Fruit fly (Drosophila melanogaster) whole organism, embryonic: ENCODE results near the gene mthl1.
A peak's percentile ranks its signal among the peaks of the same experiment; 100 is the strongest.

Experiments
- Abd-B ChIP-seq: fragments of 200-800 bp; sonication (Bioruptor generic); optimal IDR thresholded peaks from 2 replicates; lab custom pipeline; 2018; ENCODE audit warnings: missing biosample characterization, mild to moderate bottlenecking, missing genetic modification characterization, moderate library complexity
- Antp ChIP-seq: fragments of 200-800 bp; sonication (Bioruptor generic); optimal IDR thresholded peaks from 3 replicates; lab custom pipeline; 2016; ENCODE audit warnings: missing biosample characterization, missing genetic modification characterization
- BEAF-32 ChIP-seq: fragments of 200-800 bp; sonication (Bioruptor generic); optimal IDR thresholded peaks from 3 replicates; lab custom pipeline; 2017; ENCODE audit warnings: missing biosample characterization, missing genetic modification characterization, mild to moderate bottlenecking, moderate library complexity, missing genetic modification reagents
- CG11085 ChIP-seq: fragments of 200-800 bp; sonication (Bioruptor generic); IDR thresholded peaks from 2 replicates; pipeline ENCODE4 v1.3.6; 2022; ENCODE audit warnings: missing biosample characterization, missing genetic modification characterization
- CG13123 ChIP-seq: fragments of 200-800 bp; sonication (Bioruptor generic); optimal IDR thresholded peaks from 2 replicates; lab custom pipeline; 2016; ENCODE audit warnings: missing biosample characterization, missing genetic modification characterization
- CG13775 ChIP-seq: fragments of 200-800 bp; sonication (Bioruptor generic); optimal IDR thresholded peaks from 3 replicates; lab custom pipeline; 2017; ENCODE audit warnings: missing biosample characterization, mild to moderate bottlenecking, missing genetic modification characterization
- CG15073 ChIP-seq: fragments of 200-800 bp; sonication (Bioruptor generic); optimal IDR thresholded peaks from 2 replicates; lab custom pipeline; 2016; ENCODE audit warnings: missing biosample characterization, missing genetic modification characterization
- CG15269 ChIP-seq: fragments of 200-800 bp; sonication (Bioruptor generic); optimal IDR thresholded peaks from 2 replicates; lab custom pipeline; 2018; ENCODE audit warnings: missing biosample characterization, mild to moderate bottlenecking, missing genetic modification characterization, moderate library complexity
- CG15514 ChIP-seq: fragments of 200-800 bp; sonication (Bioruptor generic); optimal IDR thresholded peaks from 3 replicates; lab custom pipeline; 2017; ENCODE audit warnings: missing biosample characterization, missing genetic modification characterization, mild to moderate bottlenecking, moderate library complexity, missing genetic modification reagents
- CG1647 ChIP-seq: fragments of 200-800 bp; sonication (Bioruptor generic); optimal IDR thresholded peaks from 3 replicates; lab custom pipeline; 2016; ENCODE audit warnings: missing biosample characterization, missing genetic modification characterization
- CG16813 ChIP-seq: fragments of 200-800 bp; sonication (Bioruptor generic); IDR thresholded peaks from 3 replicates; pipeline ENCODE4 v1.3.6; 2022; ENCODE audit warnings: missing biosample characterization, missing genetic modification characterization; ENCODE audit not compliant: partially characterized antibody
- CG17385 ChIP-seq: fragments of 200-800 bp; sonication (Bioruptor generic); optimal IDR thresholded peaks from 3 replicates; lab custom pipeline; 2018; ENCODE audit warnings: missing biosample characterization, mild to moderate bottlenecking, missing genetic modification characterization
- CG30431 ChIP-seq: fragments of 200-800 bp; sonication (Bioruptor generic); optimal IDR thresholded peaks from 2 replicates; lab custom pipeline; 2017; ENCODE audit warnings: missing biosample characterization, missing genetic modification characterization
- CG31441 ChIP-seq: fragments of 200-800 bp; sonication (Bioruptor generic); IDR thresholded peaks from 2 replicates; pipeline ENCODE4 v1.3.6; 2022; ENCODE audit warnings: missing biosample characterization, missing genetic modification characterization
- CG33557 ChIP-seq: fragments of 200-800 bp; sonication (Bioruptor generic); optimal IDR thresholded peaks from 2 replicates; lab custom pipeline; 2019; ENCODE audit warnings: missing biosample characterization, mild to moderate bottlenecking, missing genetic modification characterization, moderate library complexity
- CG4404 ChIP-seq: fragments of 200-800 bp; sonication (Bioruptor generic); IDR thresholded peaks from 2 replicates; pipeline ENCODE4 v1.3.6; 2022; ENCODE audit warnings: missing biosample characterization, missing genetic modification characterization
- CG4854 ChIP-seq: fragments of 200-800 bp; sonication (Bioruptor generic); optimal IDR thresholded peaks from 2 replicates; lab custom pipeline; 2016; ENCODE audit warnings: missing biosample characterization, missing genetic modification characterization, inconsistent platforms
- CG6813 ChIP-seq: fragments of 200-800 bp; sonication (Bioruptor generic); optimal IDR thresholded peaks from 2 replicates; lab custom pipeline; 2017; ENCODE audit warnings: missing biosample characterization, missing genetic modification characterization, mild to moderate bottlenecking, moderate library complexity, missing genetic modification reagents
- CG7556 ChIP-seq: fragments of 200-800 bp; sonication (Bioruptor generic); optimal IDR thresholded peaks from 2 replicates; lab custom pipeline; 2017; ENCODE audit warnings: missing biosample characterization, mild to moderate bottlenecking, missing genetic modification characterization
- CG9437 ChIP-seq: fragments of 200-800 bp; sonication (Bioruptor generic); optimal IDR thresholded peaks from 2 replicates; lab custom pipeline; 2018; ENCODE audit warnings: missing biosample characterization, mild to moderate bottlenecking, missing genetic modification characterization
- Dref ChIP-seq: fragments of 200-800 bp; sonication (Bioruptor generic); IDR thresholded peaks from 2 replicates; pipeline ENCODE4 v1.3.6; 2022; ENCODE audit warnings: missing biosample characterization, missing genetic modification characterization
- Nf-YC ChIP-seq: fragments of 200-800 bp; optimal IDR thresholded peaks from 3 replicates; lab custom pipeline; 2019; ENCODE audit warnings: missing biosample characterization, mild to moderate bottlenecking, missing genetic modification characterization, moderate library complexity
- Scr ChIP-seq: fragments of 200-800 bp; sonication (Bioruptor generic); IDR thresholded peaks from 2 replicates; pipeline ENCODE4 v1.3.6; 2022; ENCODE audit warnings: missing biosample characterization, missing genetic modification characterization; ENCODE audit not compliant: partially characterized antibody
- Tbp ChIP-seq: fragments of >200 bp; optimal IDR thresholded peaks from 2 replicates; lab custom pipeline; 2018; ENCODE audit warnings: missing biosample characterization, missing genetic modification characterization
- Xrp1 ChIP-seq: fragments of 200-800 bp; sonication (Bioruptor generic); IDR thresholded peaks from 2 replicates; pipeline ENCODE4 v1.3.6; 2022; ENCODE audit warnings: missing biosample characterization, missing genetic modification characterization
- YL-1 ChIP-seq: fragments of 200-800 bp; sonication (Bioruptor generic); optimal IDR thresholded peaks from 3 replicates; lab custom pipeline; 2017; ENCODE audit warnings: missing biosample characterization, mild to moderate bottlenecking, missing genetic modification characterization
- aop ChIP-seq: fragments of 200-800 bp; sonication (Bioruptor generic); IDR thresholded peaks from 2 replicates; pipeline ENCODE4 v1.3.6; 2022; ENCODE audit warnings: missing biosample characterization, missing genetic modification characterization
- corto ChIP-seq: fragments of 200-800 bp; sonication (Bioruptor generic); optimal IDR thresholded peaks from 2 replicates; lab custom pipeline; 2016; ENCODE audit warnings: missing biosample characterization, mild to moderate bottlenecking, missing genetic modification characterization, moderate library complexity
- cwo ChIP-seq: fragments of 200-800 bp; sonication (Bioruptor generic); optimal IDR thresholded peaks from 3 replicates; lab custom pipeline; 2017; ENCODE audit warnings: missing biosample characterization, missing genetic modification characterization, mild to moderate bottlenecking, moderate library complexity, missing genetic modification reagents
- dimm ChIP-seq: fragments of 200-800 bp; sonication (Bioruptor generic); IDR thresholded peaks from 2 replicates; pipeline ENCODE4 v1.3.6; 2022; ENCODE audit warnings: missing biosample characterization, missing genetic modification characterization
- fd64A ChIP-seq: fragments of 200-800 bp; sonication (Bioruptor generic); optimal IDR thresholded peaks from 3 replicates; lab custom pipeline; 2018; ENCODE audit warnings: missing biosample characterization, mild to moderate bottlenecking, missing genetic modification characterization
- hb ChIP-seq: fragments of 200-800 bp; sonication (Bioruptor generic); IDR thresholded peaks from 3 replicates; pipeline ENCODE4 v1.3.6; 2022; ENCODE audit warnings: missing biosample characterization, missing genetic modification characterization; ENCODE audit not compliant: partially characterized antibody
- kah ChIP-seq: fragments of 200-800 bp; sonication (Bioruptor generic); optimal IDR thresholded peaks from 2 replicates; lab custom pipeline; 2018; ENCODE audit warnings: missing biosample characterization, mild to moderate bottlenecking, missing genetic modification characterization
- ken ChIP-seq: fragments of 200-800 bp; sonication (Bioruptor generic); IDR thresholded peaks from 3 replicates; pipeline ENCODE4 v1.3.6; 2022; ENCODE audit warnings: missing biosample characterization, missing genetic modification characterization
- kni ChIP-seq: fragments of 200-800 bp; sonication (Bioruptor generic); optimal IDR thresholded peaks from 3 replicates; lab custom pipeline; 2017; ENCODE audit warnings: mild to moderate bottlenecking, missing biosample characterization, missing genetic modification reagents, missing genetic modification characterization
- lab ChIP-seq: fragments of 200-800 bp; sonication (Bioruptor generic); optimal IDR thresholded peaks from 3 replicates; lab custom pipeline; 2017; ENCODE audit warnings: missing biosample characterization, missing genetic modification characterization, mild to moderate bottlenecking, moderate library complexity, missing genetic modification reagents
- lola ChIP-seq, 3 experiments: fragments of >200 bp in 2 of 3; fragments of 200-800 bp in 1 of 3; sonication (Bioruptor generic) in 1 of 3; optimal IDR thresholded peaks; 2 replicates each; lab custom pipeline; 2017 to 2019; ENCODE audit warnings: missing biosample characterization in 3 of 3, missing genetic modification characterization in 3 of 3, mild to moderate bottlenecking in 1 of 3, moderate library complexity in 1 of 3
- otp ChIP-seq: fragments of 200-800 bp; sonication (Bioruptor generic); IDR thresholded peaks from 3 replicates; pipeline ENCODE4, ENCODE4 v1.3.6; 2022; ENCODE audit warnings: missing biosample characterization, missing genetic modification characterization
- pan ChIP-seq, 4 experiments: fragments of >200 bp in 3 of 4; fragments of 200-800 bp in 1 of 4; sonication (Bioruptor generic) in 1 of 4; optimal IDR thresholded peaks in 3 of 4; IDR thresholded peaks in 1 of 4; 2 replicates each; pipeline versions ENCODE4 v1.3.6 to Lab custom; 2017 to 2022; ENCODE audit warnings: missing biosample characterization in 2 of 4, missing genetic modification characterization in 2 of 4, mixed read lengths in 1 of 4
- pita ChIP-seq: fragments of 200-800 bp; sonication (Bioruptor generic); optimal IDR thresholded peaks from 2 replicates; lab custom pipeline; 2017; ENCODE audit warnings: missing biosample characterization, mild to moderate bottlenecking, missing genetic modification characterization
- psq ChIP-seq: fragments of 200-800 bp; sonication (Bioruptor generic); optimal IDR thresholded peaks from 2 replicates; lab custom pipeline; 2017; ENCODE audit warnings: missing biosample characterization, missing genetic modification characterization
- slbo ChIP-seq: fragments of 200-800 bp; sonication (Bioruptor generic); IDR thresholded peaks from 2 replicates; pipeline ENCODE4 v1.3.6; 2022; ENCODE audit warnings: missing biosample characterization, missing genetic modification characterization
- sna ChIP-seq: fragments of 200-800 bp; sonication (Bioruptor generic); IDR thresholded peaks from 2 replicates; pipeline ENCODE4 v1.3.6; 2022; ENCODE audit warnings: missing biosample characterization, missing genetic modification characterization; ENCODE audit not compliant: partially characterized antibody
- ssp ChIP-seq: fragments of 200-800 bp; sonication (Bioruptor generic); IDR thresholded peaks from 2 replicates; pipeline ENCODE4 v1.3.6; 2022; ENCODE audit warnings: missing biosample characterization, missing genetic modification characterization
- tgo ChIP-seq: fragments of 200-800 bp; sonication (Bioruptor generic); IDR thresholded peaks from 3 replicates; pipeline ENCODE4 v1.3.6; 2022; ENCODE audit warnings: missing biosample characterization, missing genetic modification characterization
- tin ChIP-seq: fragments of 200-800 bp; sonication (Bioruptor generic); optimal IDR thresholded peaks from 3 replicates; lab custom pipeline; 2016; ENCODE audit warnings: missing biosample characterization, missing genetic modification characterization
- vfl ChIP-seq: fragments of 200-800 bp; sonication (Bioruptor generic); optimal IDR thresholded peaks from 2 replicates; lab custom pipeline; 2016; ENCODE audit warnings: missing biosample characterization, missing genetic modification characterization
- zen ChIP-seq: fragments of 200-800 bp; sonication (Bioruptor generic); optimal IDR thresholded peaks from 3 replicates; lab custom pipeline; 2018; ENCODE audit warnings: missing biosample characterization, mild to moderate bottlenecking, missing genetic modification characterization, moderate library complexity
- zfh1 ChIP-seq: fragments of 200-800 bp; sonication (Bioruptor generic); IDR thresholded peaks from 3 replicates; pipeline ENCODE4 v1.3.6; 2022; ENCODE audit warnings: missing biosample characterization, missing genetic modification characterization

mthl1 gene

DNA sequence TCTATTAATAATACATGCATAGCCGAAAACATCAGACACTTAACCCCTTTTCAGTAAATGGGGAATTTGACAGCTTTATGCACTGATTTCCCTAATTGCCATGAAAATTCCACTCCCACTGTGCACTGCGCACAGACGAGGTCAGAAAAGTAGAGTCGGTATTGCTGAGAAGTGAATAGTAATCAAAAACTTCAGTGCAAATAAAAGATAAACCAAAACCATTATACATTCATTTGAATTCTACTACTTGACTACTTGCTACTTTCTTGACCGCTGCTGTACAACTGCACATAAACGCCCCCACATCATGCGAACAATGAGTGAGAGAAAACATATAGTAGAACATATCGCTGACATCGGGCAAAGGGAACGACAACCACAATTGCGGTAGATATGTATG, 50.7 kb downstream of the mthl1 start (continued):
- TF ChIP-seq YL-1 (peak; percentile 1), CG17385 (peak; percentile 83), CG4854 (peak; percentile 70), slbo (peak; percentile 82), fd64A (peak; percentile 74), CG9437 (GFP tag; lab: Kevin White, UChicago) (peak; percentile 61), CG11085 (GFP tag; lab: Robert Waterston, UW) (peak; percentile 45; the same call in 1 of the 2 replicates), ssp (GFP tag; lab: Robert Waterston, UW) (peak; percentile 76), lab (GFP tag; lab: Kevin White, UChicago) (peak; percentile 85), tgo (GFP tag; lab: Robert Waterston, UW) (peak; percentile 82), otp (GFP tag; lab: Robert Waterston, UW) (peak; percentile 87), Antp (GFP tag; lab: Kevin White, UChicago) (peak; percentile 91), CG7556 (GFP tag; lab: Kevin White, UChicago) (peak; percentile 64), Abd-B (peak; percentile 76), kah (GFP tag; lab: Kevin White, UChicago) (peak; percentile 66), tin (GFP tag; lab: Kevin White, UChicago) (peak; percentile 85), Scr (no peak), BEAF-32 (GFP tag; lab: Kevin White, UChicago) (no peak), CG15073 (GFP tag; lab: Kevin White, UChicago) (peak; percentile 46), CG6813 (GFP tag; lab: Kevin White, UChicago) (peak; percentile 72), CG15269 (tag; lab: Kevin White, UChicago) (peak; percentile 82), zfh1 (GFP tag; lab: Robert Waterston, UW) (peak; percentile 94), pan (optimal IDR thresholded peaks at IDR 0.05; lab: Kevin White, UChicago) (no peak), pan (GFP tag; optimal IDR thresholded peaks at IDR 0.05 in 1 of 2, IDR thresholded peaks at IDR 0.05 in 1 of 2) (peak in 1 of 2 experiments; percentile 88), lola (GFP tag; optimal IDR thresholded peaks at IDR 0.05; lab: Kevin White, UChicago) (peak in 1 of 3 experiments; percentile 81), aop (GFP tag; lab: Robert Waterston, UW) (peak; percentile 80), corto (GFP tag; lab: Kevin White, UChicago) (no peak), CG15514 (GFP tag; lab: Kevin White, UChicago) (peak; percentile 56), psq (GFP tag; lab: Kevin White, UChicago) (peak; percentile 61), Nf-YC (tag; lab: Kevin White, UChicago) (peak; percentile 1), zen (tag; lab: Kevin White, UChicago) (peak; percentile 74), CG13123 (peak; percentile 80), CG30431 (GFP tag; lab: Kevin White, UChicago) (peak; percentile 74), CG31441 (GFP tag; lab: Robert Waterston, UW) (peak; percentile 86), CG1647 (GFP tag; lab: Kevin White, UChicago) (peak; percentile 79), CG4404 (GFP tag; lab: Robert Waterston, UW) (peak; percentile 67), Dref (GFP tag; lab: Robert Waterston, UW) (no peak), dimm (peak; percentile 80), hb (GFP tag; lab: Robert Waterston, UW) (no peak), CG16813 (GFP tag; lab: Robert Waterston, UW) (no peak), cwo (GFP tag; lab: Kevin White, UChicago) (peak; percentile 55), sna (GFP tag; lab: Robert Waterston, UW) (no peak), kni (GFP tag; lab: Kevin White, UChicago) (peak; percentile 11), pita (GFP tag; lab: Kevin White, UChicago) (no peak), CG33557 (GFP tag; lab: Kevin White, UChicago) (peak; percentile 71), Xrp1 (GFP tag; lab: Robert Waterston, UW) (peak; percentile 91), Tbp (no peak), vfl (GFP tag; lab: Kevin White, UChicago) (peak; percentile 32), ken (peak; percentile 89), CG13775 (peak; percentile 72)
